Fruit fly (Drosophila melanogaster) whole organism, embryonic: ENCODE results near the gene CG13894.

Experiments
- Awh ChIP-seq: fragments of 200-800 bp; sonication (Bioruptor generic); IDR thresholded peaks from 2 replicates; pipeline ENCODE4, ENCODE4 v1.3.6; 2022; ENCODE audit warnings: missing biosample characterization, missing genetic modification characterization
- B-H2 ChIP-seq: fragments of 200-800 bp; sonication (Bioruptor generic); optimal IDR thresholded peaks from 2 replicates; lab custom pipeline; 2018; ENCODE audit warnings: missing biosample characterization, mild to moderate bottlenecking, missing genetic modification characterization
- Blimp-1 ChIP-seq: fragments of 200-800 bp; sonication (Bioruptor generic); optimal IDR thresholded peaks from 3 replicates; lab custom pipeline; 2018; ENCODE audit warnings: missing biosample characterization, missing genetic modification characterization, mild to moderate bottlenecking, moderate library complexity, missing genetic modification reagents
- CG11504 ChIP-seq: fragments of 200-800 bp; sonication (Bioruptor generic); optimal IDR thresholded peaks from 3 replicates; lab custom pipeline; 2019; ENCODE audit warnings: missing biosample characterization, mild to moderate bottlenecking, missing genetic modification characterization, moderate library complexity
- CG12236 ChIP-seq: fragments of 200-800 bp; sonication (Bioruptor generic); optimal IDR thresholded peaks from 2 replicates; lab custom pipeline; 2016; ENCODE audit warnings: missing biosample characterization, missing genetic modification characterization
- CG1233 ChIP-seq: fragments of 200-800 bp; sonication (Bioruptor generic); optimal IDR thresholded peaks from 4 replicates; lab custom pipeline; 2018; ENCODE audit warnings: missing biosample characterization, mild to moderate bottlenecking, missing genetic modification characterization
- CG14965 ChIP-seq: fragments of 200-800 bp; sonication (Bioruptor generic); optimal IDR thresholded peaks from 2 replicates; lab custom pipeline; 2016; ENCODE audit warnings: missing biosample characterization, missing genetic modification characterization, borderline replicate concordance
- CG1603 ChIP-seq: fragments of 200-800 bp; sonication (Bioruptor generic); optimal IDR thresholded peaks from 2 replicates; lab custom pipeline; 2019; ENCODE audit warnings: missing biosample characterization, mild to moderate bottlenecking, missing genetic modification characterization, moderate library complexity
- CG16779 ChIP-seq: fragments of 200-800 bp; sonication (Bioruptor generic); IDR thresholded peaks from 2 replicates; pipeline ENCODE4 v1.3.6; 2022; ENCODE audit warnings: missing biosample characterization, missing genetic modification characterization
- CG17612 ChIP-seq: fragments of 200-800 bp; sonication (Bioruptor generic); IDR thresholded peaks from 2 replicates; pipeline ENCODE4 v1.3.6; 2022; ENCODE audit warnings: missing biosample characterization, missing genetic modification characterization
- CG31441 ChIP-seq: fragments of 200-800 bp; sonication (Bioruptor generic); IDR thresholded peaks from 2 replicates; pipeline ENCODE4 v1.3.6; 2022; ENCODE audit warnings: missing biosample characterization, missing genetic modification characterization
- CG34224 ChIP-seq: fragments of 200-800 bp; sonication (Bioruptor generic); IDR thresholded peaks from 3 replicates; pipeline ENCODE4 v1.3.6; 2022; ENCODE audit warnings: missing biosample characterization, missing genetic modification characterization; ENCODE audit not compliant: partially characterized antibody
- CG3847 ChIP-seq: fragments of 200-800 bp; sonication (Bioruptor generic); IDR thresholded peaks from 2 replicates; pipeline ENCODE4 v1.3.6; 2022; ENCODE audit warnings: missing biosample characterization, missing genetic modification characterization
- CG4707 ChIP-seq: fragments of 200-800 bp; sonication (Bioruptor generic); optimal IDR thresholded peaks from 2 replicates; lab custom pipeline; 2018; ENCODE audit warnings: missing biosample characterization, mild to moderate bottlenecking, missing genetic modification characterization, moderate library complexity
- CG4820 ChIP-seq: fragments of 200-800 bp; sonication (Bioruptor generic); optimal IDR thresholded peaks from 3 replicates; lab custom pipeline; 2016; ENCODE audit warnings: missing biosample characterization, missing genetic modification characterization
- CG5245 ChIP-seq: fragments of 200-800 bp; sonication (Bioruptor generic); optimal IDR thresholded peaks from 3 replicates; lab custom pipeline; 2016; ENCODE audit warnings: missing biosample characterization, missing genetic modification characterization
- CG6654 ChIP-seq: fragments of 200-800 bp; sonication (Bioruptor generic); optimal IDR thresholded peaks from 2 replicates; lab custom pipeline; 2017; ENCODE audit warnings: missing biosample characterization, mild to moderate bottlenecking, missing genetic modification characterization
- CG7745 ChIP-seq: fragments of 200-800 bp; sonication (Bioruptor generic); optimal IDR thresholded peaks from 2 replicates; lab custom pipeline; 2018; ENCODE audit warnings: missing biosample characterization, mild to moderate bottlenecking, missing genetic modification characterization, moderate library complexity
- CG7963 ChIP-seq: fragments of 200-800 bp; sonication (Bioruptor generic); IDR thresholded peaks from 3 replicates; pipeline ENCODE4 v1.3.6; 2022; ENCODE audit warnings: missing biosample characterization, missing genetic modification characterization; ENCODE audit not compliant: partially characterized antibody
- CoRest ChIP-seq: fragments of 200-800 bp; sonication (Bioruptor generic); optimal IDR thresholded peaks from 3 replicates; lab custom pipeline; 2018; ENCODE audit warnings: missing biosample characterization, mild to moderate bottlenecking, missing genetic modification characterization, moderate library complexity
- D19B ChIP-seq: fragments of 200-800 bp; sonication (Bioruptor generic); optimal IDR thresholded peaks from 2 replicates; lab custom pipeline; 2017; ENCODE audit warnings: missing biosample characterization, mild to moderate bottlenecking, missing genetic modification characterization
- Dip2 ChIP-seq: fragments of 200-800 bp; sonication (Bioruptor generic); IDR thresholded peaks from 2 replicates; pipeline ENCODE4 v1.3.6; 2022; ENCODE audit warnings: missing biosample characterization, missing genetic modification characterization
- Dp ChIP-seq: fragments of 200-800 bp; sonication (Bioruptor generic); optimal IDR thresholded peaks from 2 replicates; lab custom pipeline; 2018; ENCODE audit warnings: missing biosample characterization, mild to moderate bottlenecking, missing genetic modification characterization, moderate library complexity
- E2f1 ChIP-seq: fragments of 200-800 bp; sonication (Bioruptor generic); IDR thresholded peaks from 2 replicates; pipeline ENCODE4 v1.3.6; 2022; ENCODE audit warnings: missing biosample characterization, missing genetic modification characterization
- HLH4C ChIP-seq: fragments of 200-800 bp; sonication (Bioruptor generic); IDR thresholded peaks from 3 replicates; pipeline ENCODE4 v1.3.6; 2022; ENCODE audit warnings: missing biosample characterization, missing genetic modification characterization; ENCODE audit not compliant: partially characterized antibody
- Hmr ChIP-seq: fragments of 200-800 bp; sonication (Bioruptor generic); optimal IDR thresholded peaks from 3 replicates; lab custom pipeline; 2017; ENCODE audit warnings: mild to moderate bottlenecking, missing biosample characterization, missing genetic modification reagents, missing genetic modification characterization
- Hmx ChIP-seq: fragments of 200-800 bp; sonication (Bioruptor generic); optimal IDR thresholded peaks from 2 replicates; lab custom pipeline; 2016; ENCODE audit warnings: missing biosample characterization, missing genetic modification characterization
- Hsf ChIP-seq: fragments of 200-800 bp; sonication (Bioruptor generic); optimal IDR thresholded peaks from 3 replicates; lab custom pipeline; 2016; ENCODE audit warnings: missing biosample characterization, missing genetic modification characterization
- Med ChIP-seq: fragments of 200-800 bp; sonication (Bioruptor generic); peaks from one replicate; lab custom pipeline; 2016; ENCODE audit warnings: missing biosample characterization, missing genetic modification characterization, mild to moderate bottlenecking, inconsistent platforms, moderate library complexity
- Poxn ChIP-seq: fragments of 200-800 bp; sonication (Bioruptor generic); IDR thresholded peaks from 2 replicates; pipeline ENCODE4 v1.3.6; 2022; ENCODE audit warnings: missing biosample characterization, missing genetic modification characterization
- Sin3A ChIP-seq: fragments of >200 bp; optimal IDR thresholded peaks from 2 replicates; lab custom pipeline; 2018
- Sry-β ChIP-seq: fragments of 200-800 bp; sonication (Bioruptor generic); optimal IDR thresholded peaks from 2 replicates; lab custom pipeline; 2018; ENCODE audit warnings: missing biosample characterization, mild to moderate bottlenecking, missing genetic modification characterization, moderate library complexity
- YL-1 ChIP-seq: fragments of 200-800 bp; sonication (Bioruptor generic); optimal IDR thresholded peaks from 3 replicates; lab custom pipeline; 2017; ENCODE audit warnings: missing biosample characterization, mild to moderate bottlenecking, missing genetic modification characterization
- ap ChIP-seq: fragments of 200-800 bp; sonication (Bioruptor generic); IDR thresholded peaks from 2 replicates; pipeline ENCODE4 v1.3.6; 2022; ENCODE audit warnings: missing biosample characterization, missing genetic modification characterization
- danr ChIP-seq: fragments of 200-800 bp; sonication (Bioruptor generic); IDR thresholded peaks from 2 replicates; pipeline ENCODE4 v1.3.6; 2022; ENCODE audit warnings: missing biosample characterization, missing genetic modification characterization
- eve ChIP-seq, 2 experiments: fragments of >200 bp; optimal IDR thresholded peaks; 2 replicates each; lab custom pipeline; 2017; ENCODE audit warnings: missing biosample characterization in 2 of 2, missing genetic modification characterization in 2 of 2
- fd64A ChIP-seq: fragments of 200-800 bp; sonication (Bioruptor generic); optimal IDR thresholded peaks from 3 replicates; lab custom pipeline; 2018; ENCODE audit warnings: missing biosample characterization, mild to moderate bottlenecking, missing genetic modification characterization
- hb ChIP-seq: fragments of 200-800 bp; sonication (Bioruptor generic); IDR thresholded peaks from 3 replicates; pipeline ENCODE4 v1.3.6; 2022; ENCODE audit warnings: missing biosample characterization, missing genetic modification characterization; ENCODE audit not compliant: partially characterized antibody
- her ChIP-seq: fragments of 200-800 bp; sonication (Bioruptor generic); optimal IDR thresholded peaks from 2 replicates; lab custom pipeline; 2016; ENCODE audit warnings: missing biosample characterization, missing genetic modification characterization
- insv ChIP-seq, 2 experiments: fragments of 200-800 bp; sonication (Bioruptor generic); optimal IDR thresholded peaks; 3 replicates each; lab custom pipeline; 2016 to 2018; ENCODE audit warnings: missing biosample characterization in 2 of 2, missing genetic modification characterization in 2 of 2
- lov ChIP-seq, 2 experiments: fragments of 200-800 bp in 1 of 2; fragments of >200 bp in 1 of 2; sonication (Bioruptor generic) in 1 of 2; IDR thresholded peaks in 1 of 2; optimal IDR thresholded peaks in 1 of 2; 2 replicates in 1 of 2; 3 replicates in 1 of 2; pipeline versions ENCODE4 v1.3.6 to Lab custom; 2017 to 2022; ENCODE audit warnings: missing biosample characterization in 1 of 2, missing genetic modification characterization in 1 of 2
- pan ChIP-seq, 4 experiments: fragments of >200 bp in 3 of 4; fragments of 200-800 bp in 1 of 4; sonication (Bioruptor generic) in 1 of 4; optimal IDR thresholded peaks in 3 of 4; IDR thresholded peaks in 1 of 4; 2 replicates each; pipeline versions ENCODE4 v1.3.6 to Lab custom; 2017 to 2022; ENCODE audit warnings: missing biosample characterization in 2 of 4, missing genetic modification characterization in 2 of 4, mixed read lengths in 1 of 4
- pum ChIP-seq: fragments of 200-800 bp; sonication (Bioruptor generic); optimal IDR thresholded peaks from 2 replicates; lab custom pipeline; 2016; ENCODE audit warnings: missing biosample characterization, missing genetic modification characterization
- ranshi ChIP-seq: fragments of 200-800 bp; sonication (Bioruptor generic); IDR thresholded peaks from 2 replicates; pipeline ENCODE4 v1.3.6; 2022; ENCODE audit warnings: missing biosample characterization, missing genetic modification characterization
- repo ChIP-seq: fragments of 200-800 bp; sonication (Bioruptor generic); optimal IDR thresholded peaks from 2 replicates; lab custom pipeline; 2016; ENCODE audit warnings: missing biosample characterization, missing genetic modification characterization
- stc ChIP-seq: fragments of 200-800 bp; sonication (Bioruptor generic); IDR thresholded peaks from 2 replicates; pipeline ENCODE4 v1.3.6; 2022; ENCODE audit warnings: missing biosample characterization, missing genetic modification characterization
- vvl ChIP-seq: fragments of 200-800 bp; sonication (Bioruptor generic); IDR thresholded peaks from 2 replicates; pipeline ENCODE4 v1.3.6; 2022; ENCODE audit warnings: missing biosample characterization, missing genetic modification characterization
- z ChIP-seq: fragments of 200-800 bp; sonication (Bioruptor generic); IDR thresholded peaks from 3 replicates; pipeline ENCODE4 v1.3.6; 2022; ENCODE audit warnings: missing biosample characterization, missing genetic modification characterization

CG13894 gene

DNA sequence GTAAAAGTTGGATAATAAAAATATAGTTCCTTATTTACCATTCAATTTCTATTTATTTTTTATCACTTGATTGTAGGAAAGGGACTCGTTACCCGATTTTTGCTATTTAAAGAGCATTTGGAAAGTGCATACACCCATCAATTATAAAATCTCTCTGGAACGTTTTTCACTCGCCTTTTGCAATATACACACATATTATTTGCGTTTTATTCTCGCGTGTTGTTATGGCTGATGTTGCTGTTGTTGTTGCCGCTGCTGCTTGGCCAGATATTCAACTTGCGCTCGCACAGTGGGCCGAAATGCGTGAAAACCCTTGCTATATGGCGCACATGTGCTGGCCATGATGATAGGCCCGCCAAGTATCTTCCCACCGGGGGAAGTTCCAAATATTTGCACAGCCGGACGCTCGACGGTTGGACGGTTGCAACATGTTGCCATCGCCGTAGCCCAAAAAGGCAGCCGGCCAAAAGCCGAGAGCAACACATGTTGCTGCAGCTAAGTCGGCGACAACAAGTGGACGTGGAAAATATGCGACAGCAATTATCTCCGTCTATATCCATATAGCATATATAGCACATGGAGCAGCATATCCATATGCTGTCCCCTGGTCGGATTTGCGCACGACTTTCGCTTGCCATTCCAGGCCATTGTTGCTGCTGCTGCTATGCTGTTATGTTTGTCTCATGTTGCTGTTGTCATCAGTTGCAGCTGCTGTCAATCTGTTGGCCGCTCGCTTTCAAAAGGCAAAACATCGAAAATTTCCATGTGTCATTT lies 40.6 kb upstream of the CG13894 start (continued):
- TF ChIP-seq z (GFP tag; lab: Robert Waterston, UW) (no peak), Hmx (no peak), Sin3A (lab: Kevin White, UChicago) (no peak), CG4820 (GFP tag; lab: Kevin White, UChicago) (no peak), pan (optimal IDR thresholded peaks at IDR 0.05; lab: Kevin White, UChicago) (no peak), pan (GFP tag; optimal IDR thresholded peaks at IDR 0.05 in 1 of 2, IDR thresholded peaks at IDR 0.05 in 1 of 2) (no peak), CG4707 (GFP tag; lab: Kevin White, UChicago) (peak; percentile 80), CG1233 (GFP tag; lab: Kevin White, UChicago) (no peak), fd64A (no peak), Poxn (GFP tag; lab: Robert Waterston, UW) (no peak), pum (GFP tag; lab: Kevin White, UChicago) (no peak), danr (no peak), E2f1 (GFP tag; lab: Robert Waterston, UW) (no peak), hb (GFP tag; lab: Robert Waterston, UW) (no peak), stc (GFP tag; lab: Robert Waterston, UW) (0 out of 2 replicates have a peak, but pooled peaks have one; percentile 11), CG1603 (tag; lab: Kevin White, UChicago) (no peak), CG6654 (GFP tag; lab: Kevin White, UChicago) (no peak), Sry-β (GFP tag; lab: Kevin White, UChicago) (no peak), ap (GFP tag; lab: Robert Waterston, UW) (no peak), CG7963 (GFP tag; lab: Robert Waterston, UW) (0 out of 3 replicates have a peak, but pooled peaks have one; percentile 39), Blimp-1 (GFP tag; lab: Kevin White, UChicago) (no peak), lov (optimal IDR thresholded peaks at IDR 0.05; lab: Kevin White, UChicago) (no peak), lov (GFP tag; IDR thresholded peaks at IDR 0.05; lab: Robert Waterston, UW) (0 out of 3 replicates have a peak, but pooled peaks have one; percentile 36), vvl (GFP tag; lab: Robert Waterston, UW) (0 out of 2 replicates have a peak, but pooled peaks have one; percentile 17), CG16779 (GFP tag; lab: Robert Waterston, UW) (no peak), YL-1 (GFP tag; lab: Kevin White, UChicago) (no peak), ranshi (0 out of 2 replicates have a peak, but pooled peaks have one; percentile 15), her (GFP tag; lab: Kevin White, UChicago) (no peak), CG31441 (GFP tag; lab: Robert Waterston, UW) (no peak), D19B (GFP tag; lab: Kevin White, UChicago) (peak; percentile 32), Dp (GFP tag; lab: Kevin White, UChicago) (no peak), CG17612 (GFP tag; lab: Robert Waterston, UW) (no peak), Dip2 (GFP tag; lab: Robert Waterston, UW) (no peak), repo (GFP tag; lab: Kevin White, UChicago) (no peak), Hmr (no peak), CG3847 (GFP tag; lab: Robert Waterston, UW) (no peak), CG7745 (no peak), insv (GFP tag; optimal IDR thresholded peaks at IDR 0.05; lab: Kevin White, UChicago) (no peak), Hsf (GFP tag; lab: Kevin White, UChicago) (no peak), HLH4C (GFP tag; lab: Robert Waterston, UW) (0 out of 3 replicates have a peak, but pooled peaks have one; percentile 23), CG5245 (GFP tag; lab: Kevin White, UChicago) (no peak), CG12236 (GFP tag; lab: Kevin White, UChicago) (no peak), B-H2 (GFP tag; lab: Kevin White, UChicago) (no peak), CG34224 (GFP tag; lab: Robert Waterston, UW) (no peak), CoRest (no peak), CG11504 (tag; lab: Kevin White, UChicago) (peak; percentile 95), Med (peak; percentile 62), CG14965 (GFP tag; lab: Kevin White, UChicago) (no peak), eve (GFP tag; optimal IDR thresholded peaks at IDR 0.05; lab: Kevin White, UChicago) (no peak), Awh (GFP tag; lab: Robert Waterston, UW) (no peak)
